Worm (Caenorhabditis elegans) whole organism, late embryonic: ENCODE results near the gene C04E7.5.

ENCODE experiments used
- K02D7.2 ChIP-seq: sonication (generic microtip); optimal IDR thresholded peaks from 2 replicates; lab custom pipeline; 2017; ENCODE audit warnings: mild to moderate bottlenecking, missing genetic modification characterization, missing compliant biosample characterization
- K09A11.1 ChIP-seq: sonication (generic microtip); optimal IDR thresholded peaks from 2 replicates; lab custom pipeline; 2017; ENCODE audit warnings: antibody characterized with exemption, mild to moderate bottlenecking, missing genetic modification characterization, missing compliant biosample characterization; ENCODE audit not compliant: insufficient read depth
- T23F11.4 ChIP-seq: fragments of 200-800 bp; sonication (Bioruptor generic); optimal IDR thresholded peaks from 2 replicates; lab custom pipeline; 2018; ENCODE audit warnings: mild to moderate bottlenecking, missing genetic modification characterization, missing compliant biosample characterization
- Y22D7AL.16 ChIP-seq: sonication (generic microtip); optimal IDR thresholded peaks from 2 replicates; lab custom pipeline; 2016; ENCODE audit warnings: missing genetic modification characterization, missing compliant biosample characterization
- ahr-1 ChIP-seq: sonication (generic microtip); optimal IDR thresholded peaks from 2 replicates; lab custom pipeline; 2016; ENCODE audit warnings: missing genetic modification characterization, missing compliant biosample characterization
- ama-1 ChIP-seq: fragments of 150-350 bp; optimal IDR thresholded peaks from 2 replicates; lab custom pipeline; 2014
- ceh-14 ChIP-seq: sonication (generic microtip); optimal IDR thresholded peaks from 2 replicates; lab custom pipeline; 2016; ENCODE audit warnings: missing genotype, missing genetic modification characterization, missing compliant biosample characterization
- ceh-19 ChIP-seq: fragments of 200-800 bp; sonication (Bioruptor generic); optimal IDR thresholded peaks from 2 replicates; lab custom pipeline; 2018; ENCODE audit warnings: mild to moderate bottlenecking, missing genetic modification characterization, missing compliant biosample characterization
- ceh-22 ChIP-seq: sonication (generic microtip); optimal IDR thresholded peaks from 2 replicates; lab custom pipeline; 2017; ENCODE audit warnings: missing biosample characterization, missing genetic modification characterization
- ceh-31 ChIP-seq: sonication (generic microtip); optimal IDR thresholded peaks from 2 replicates; lab custom pipeline; 2016; ENCODE audit warnings: missing genetic modification characterization, missing compliant biosample characterization
- ceh-45 ChIP-seq: fragments of 200-800 bp; sonication (Bioruptor generic); IDR thresholded peaks from 2 replicates; pipeline ENCODE4 v1.3.6; 2022; ENCODE audit warnings: missing genetic modification reagents, missing genetic modification characterization, missing compliant biosample characterization
- ceh-48 ChIP-seq: sonication (generic microtip); optimal IDR thresholded peaks from 2 replicates; lab custom pipeline; 2016; ENCODE audit warnings: missing genetic modification characterization, inconsistent platforms, missing compliant biosample characterization
- ceh-6 ChIP-seq: fragments of 200-800 bp; sonication (Bioruptor generic); optimal IDR thresholded peaks from 2 replicates; lab custom pipeline; 2018; ENCODE audit warnings: mild to moderate bottlenecking, missing genetic modification characterization, missing compliant biosample characterization
- ceh-9 ChIP-seq: sonication (generic microtip); optimal IDR thresholded peaks from 2 replicates; lab custom pipeline; 2016; ENCODE audit warnings: mild to moderate bottlenecking, missing genetic modification characterization, inconsistent platforms, missing compliant biosample characterization
- che-1 ChIP-seq: sonication (generic microtip); optimal IDR thresholded peaks from 2 replicates; lab custom pipeline; 2016; ENCODE audit warnings: mild to moderate bottlenecking, missing genetic modification characterization, missing compliant biosample characterization
- dmd-4 ChIP-seq: sonication (generic microtip); optimal IDR thresholded peaks from 2 replicates; lab custom pipeline; 2016; ENCODE audit warnings: borderline replicate concordance, missing genetic modification characterization, missing compliant biosample characterization
- dve-1 ChIP-seq: sonication (generic microtip); optimal IDR thresholded peaks from 2 replicates; lab custom pipeline; 2017; ENCODE audit warnings: antibody characterized with exemption, mild to moderate bottlenecking, missing genetic modification characterization, missing compliant biosample characterization
- elt-2 ChIP-seq: sonication (generic microtip); optimal IDR thresholded peaks from 2 replicates; lab custom pipeline; 2016; ENCODE audit warnings: missing genetic modification reagents, missing genetic modification characterization, missing compliant biosample characterization
- elt-4 ChIP-seq: sonication (generic microtip); optimal IDR thresholded peaks from 2 replicates; lab custom pipeline; 2016; ENCODE audit warnings: missing genetic modification characterization, missing compliant biosample characterization
- ets-4 ChIP-seq: sonication (generic microtip); optimal IDR thresholded peaks from 2 replicates; lab custom pipeline; 2016; ENCODE audit warnings: missing genetic modification characterization, missing compliant biosample characterization
- eyg-1 ChIP-seq: sonication (generic microtip); optimal IDR thresholded peaks from 2 replicates; lab custom pipeline; 2016; ENCODE audit warnings: missing genotype, missing genetic modification characterization, missing compliant biosample characterization
- fkh-10 ChIP-seq: fragments of 150-350 bp; optimal IDR thresholded peaks from 2 replicates; lab custom pipeline; 2014; ENCODE audit warnings: missing biosample characterization, missing genetic modification reagents, missing genetic modification characterization
- fkh-6 ChIP-seq: sonication (generic microtip); optimal IDR thresholded peaks from 2 replicates; lab custom pipeline; 2016; ENCODE audit warnings: missing genetic modification characterization, missing compliant biosample characterization
- gmeb-2 ChIP-seq: sonication (generic microtip); optimal IDR thresholded peaks from 2 replicates; lab custom pipeline; 2016; ENCODE audit warnings: missing genetic modification characterization, inconsistent platforms, missing compliant biosample characterization
- hlh-15 ChIP-seq: sonication (generic microtip); optimal IDR thresholded peaks from 2 replicates; lab custom pipeline; 2016; ENCODE audit warnings: missing genetic modification characterization, missing compliant biosample characterization
- hlh-30 ChIP-seq: sonication (generic microtip); optimal IDR thresholded peaks from 2 replicates; lab custom pipeline; 2017; ENCODE audit warnings: antibody characterized with exemption, missing genetic modification characterization, missing compliant biosample characterization; ENCODE audit not compliant: insufficient read depth
- hlh-6 ChIP-seq: sonication (generic microtip); optimal IDR thresholded peaks from 2 replicates; lab custom pipeline; 2016; ENCODE audit warnings: missing genotype, missing genetic modification characterization, missing compliant biosample characterization
- hlh-8 ChIP-seq: sonication (generic microtip); optimal IDR thresholded peaks from 2 replicates; lab custom pipeline; 2016; ENCODE audit warnings: missing genotype, missing genetic modification characterization, missing compliant biosample characterization
- lim-6 ChIP-seq: sonication (generic microtip); optimal IDR thresholded peaks from 2 replicates; lab custom pipeline; 2016; ENCODE audit warnings: missing genetic modification characterization, missing compliant biosample characterization
- lin-11 ChIP-seq: fragments of 200-800 bp; sonication (Bioruptor generic); optimal IDR thresholded peaks from 2 replicates; lab custom pipeline; 2018; ENCODE audit warnings: mild to moderate bottlenecking, missing genetic modification characterization, missing compliant biosample characterization
- madf-2 ChIP-seq: sonication (generic microtip); optimal IDR thresholded peaks from 2 replicates; lab custom pipeline; 2017; ENCODE audit warnings: missing genetic modification characterization, missing compliant biosample characterization
- nfya-1 ChIP-seq: sonication (generic microtip); optimal IDR thresholded peaks from 2 replicates; lab custom pipeline; 2017; ENCODE audit warnings: missing genetic modification characterization, mild to moderate bottlenecking, missing compliant biosample characterization, antibody characterized with exemption, moderate library complexity
- npax-4 ChIP-seq: sonication (generic microtip); optimal IDR thresholded peaks from 2 replicates; lab custom pipeline; 2016; ENCODE audit warnings: missing genetic modification characterization, missing compliant biosample characterization
- pag-3 ChIP-seq: sonication (generic microtip); optimal IDR thresholded peaks from 2 replicates; lab custom pipeline; 2016; ENCODE audit warnings: missing compliant biosample characterization, missing genetic modification characterization, borderline replicate concordance
- pat-9 ChIP-seq: fragments of 200-800 bp; sonication (Bioruptor generic); optimal IDR thresholded peaks from 2 replicates; lab custom pipeline; 2018; ENCODE audit warnings: mild to moderate bottlenecking, missing genetic modification characterization, moderate library complexity, missing compliant biosample characterization
- pax-1 ChIP-seq: fragments of 150-350 bp; optimal IDR thresholded peaks from 2 replicates; lab custom pipeline; 2014; ENCODE audit warnings: missing biosample characterization, missing genetic modification characterization
- pha-2 ChIP-seq: sonication (generic microtip); optimal IDR thresholded peaks from 2 replicates; lab custom pipeline; 2017; ENCODE audit warnings: mild to moderate bottlenecking, missing genetic modification characterization, missing compliant biosample characterization
- pqm-1 ChIP-seq: sonication (generic microtip); optimal IDR thresholded peaks from 2 replicates; lab custom pipeline; 2016; ENCODE audit warnings: missing genetic modification characterization, missing compliant biosample characterization
- rnt-1 ChIP-seq: sonication (generic microtip); optimal IDR thresholded peaks from 2 replicates; lab custom pipeline; 2016; ENCODE audit warnings: missing genetic modification characterization, missing compliant biosample characterization
- sdc-2 ChIP-seq: sonication (generic microtip); optimal IDR thresholded peaks from 2 replicates; lab custom pipeline; 2016; ENCODE audit warnings: missing genotype, missing genetic modification characterization, missing compliant biosample characterization
- sox-2 ChIP-seq: fragments of 200-800 bp; sonication (Bioruptor generic); IDR thresholded peaks from 2 replicates; pipeline ENCODE4 v1.3.6; 2022; ENCODE audit warnings: missing genetic modification reagents, missing genetic modification characterization, missing compliant biosample characterization
- sox-4 ChIP-seq: sonication (generic microtip); optimal IDR thresholded peaks from 2 replicates; lab custom pipeline; 2017; ENCODE audit warnings: mild to moderate bottlenecking, missing genetic modification characterization, inconsistent platforms, missing compliant biosample characterization
- syd-9 ChIP-seq: sonication (generic microtip); optimal IDR thresholded peaks from 2 replicates; lab custom pipeline; 2016; ENCODE audit warnings: mild to moderate bottlenecking, missing genetic modification characterization, moderate library complexity, missing compliant biosample characterization
- tbx-2 ChIP-seq: sonication (generic microtip); optimal IDR thresholded peaks from 2 replicates; lab custom pipeline; 2016; ENCODE audit warnings: missing genetic modification characterization, missing compliant biosample characterization
- tbx-7 ChIP-seq: sonication (generic microtip); optimal IDR thresholded peaks from 2 replicates; lab custom pipeline; 2016; ENCODE audit warnings: missing genotype, missing genetic modification characterization, missing compliant biosample characterization
- ttx-3 ChIP-seq: sonication (generic microtip); optimal IDR thresholded peaks from 2 replicates; lab custom pipeline; 2016; ENCODE audit warnings: missing genetic modification reagents, missing genetic modification characterization, missing compliant biosample characterization
- unc-3 ChIP-seq, 2 experiments: fragments of 200-800 bp in 1 of 2; sonication (Bioruptor generic) in 1 of 2; sonication (generic microtip) in 1 of 2; conservative IDR thresholded peaks in 1 of 2; optimal IDR thresholded peaks in 1 of 2; 2 replicates each; pipeline versions ENCODE4 v1.3.6 to Lab custom; 2016 to 2022; ENCODE audit warnings: missing compliant biosample characterization in 2 of 2, missing genetic modification characterization in 2 of 2, missing genetic modification reagents in 1 of 2
- unc-42 ChIP-seq: sonication (generic microtip); optimal IDR thresholded peaks from 2 replicates; lab custom pipeline; 2016; ENCODE audit warnings: missing genotype, missing genetic modification characterization, missing compliant biosample characterization
- unc-55 ChIP-seq: sonication (generic microtip); optimal IDR thresholded peaks from 2 replicates; lab custom pipeline; 2017; ENCODE audit warnings: missing biosample characterization, missing genetic modification reagents, missing genetic modification characterization
- unc-86 ChIP-seq: sonication (generic microtip); optimal IDR thresholded peaks from 2 replicates; lab custom pipeline; 2016; ENCODE audit warnings: missing genetic modification characterization, missing compliant biosample characterization
- zip-5 ChIP-seq: sonication (generic microtip); optimal IDR thresholded peaks from 2 replicates; lab custom pipeline; 2016; ENCODE audit warnings: missing genetic modification characterization, missing compliant biosample characterization
- ztf-16 ChIP-seq: sonication (generic microtip); optimal IDR thresholded peaks from 2 replicates; lab custom pipeline; 2017; ENCODE audit warnings: missing genetic modification characterization, missing compliant biosample characterization

C04E7.5 gene

DNA sequence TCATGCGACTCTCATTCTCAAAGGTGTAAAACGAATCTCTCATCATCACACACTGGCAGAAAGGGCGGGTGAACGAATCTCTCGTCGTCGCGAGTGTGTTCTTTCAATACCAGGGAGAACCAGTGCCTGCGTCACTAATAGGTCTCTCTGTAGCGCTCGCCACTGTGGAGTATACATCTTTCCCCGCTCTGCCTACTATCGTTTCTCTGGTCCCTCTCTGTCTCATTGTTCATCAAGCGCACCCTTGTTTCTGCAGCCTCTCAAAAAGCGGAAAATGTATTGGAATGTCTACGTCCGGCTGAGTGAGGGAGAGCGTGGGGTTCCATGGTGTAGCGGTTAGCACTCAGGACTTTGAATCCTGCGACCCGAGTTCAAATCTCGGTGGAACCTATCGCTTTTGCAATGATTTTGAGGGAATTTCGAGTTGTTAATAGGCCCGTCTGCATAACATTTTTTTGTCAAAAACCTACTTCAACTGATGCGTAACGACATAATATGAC is 49.5 kb downstream of the C04E7.5 start:
- TF ChIP-seq ceh-19 (GFP tag; lab: Kevin White, UChicago) (peak; percentile 89), lim-6 (tag; lab: Kevin White, UChicago) (peak; percentile 36), unc-3 (GFP tag; conservative IDR thresholded peaks at IDR 0.05; lab: Robert Waterston, UW) (peak; percentile 86), unc-3 (tag; optimal IDR thresholded peaks at IDR 0.05; lab: Kevin White, UChicago) (peak; percentile 75), zip-5 (tag; lab: Kevin White, UChicago) (peak; percentile 55), nfya-1 (tag; lab: Kevin White, UChicago) (peak; percentile 84), ztf-16 (tag; lab: Kevin White, UChicago) (peak; percentile 84), unc-86 (peak; percentile 87), tbx-2 (tag; lab: Kevin White, UChicago) (peak; percentile 86), ama-1 (lab: Kevin White, UChicago) (no peak), fkh-6 (peak; percentile 88), K09A11.1 (peak; percentile 81), madf-2 (tag; lab: Kevin White, UChicago) (peak; percentile 92), ceh-14 (tag; lab: Kevin White, UChicago) (peak; percentile 85), eyg-1 (peak; percentile 96), sdc-2 (tag; lab: Kevin White, UChicago) (peak; percentile 98), elt-4 (no peak), ceh-31 (tag; lab: Kevin White, UChicago) (peak; percentile 95), rnt-1 (peak; percentile 91), lin-11 (tag; lab: Kevin White, UChicago) (peak; percentile 84), ceh-48 (tag; lab: Kevin White, UChicago) (peak; percentile 65), ceh-6 (GFP tag; lab: Kevin White, UChicago) (peak; percentile 89), ttx-3 (tag; lab: Kevin White, UChicago) (peak; percentile 79), pax-1 (tag; lab: Kevin White, UChicago) (no peak), dmd-4 (peak; percentile 87), npax-4 (tag; lab: Kevin White, UChicago) (peak; percentile 72), gmeb-2 (peak; percentile 87), sox-2 (peak; percentile 56; the same call in 1 of the 2 replicates), pat-9 (peak; percentile 87), pha-2 (tag; lab: Kevin White, UChicago) (peak; percentile 89), hlh-6 (tag; lab: Kevin White, UChicago) (peak; percentile 92), pqm-1 (tag; lab: Kevin White, UChicago) (peak; percentile 35), ceh-22 (tag; lab: Kevin White, UChicago) (peak; percentile 85), dve-1 (tag; lab: Kevin White, UChicago) (peak; percentile 73), Y22D7AL.16 (tag; lab: Kevin White, UChicago) (peak; percentile 75), fkh-10 (peak; percentile 65), ceh-45 (GFP tag; lab: Robert Waterston, UW) (peak; percentile 64), elt-2 (tag; lab: Kevin White, UChicago) (peak; percentile 93), unc-55 (GFP tag; lab: Kevin White, UChicago) (peak; percentile 1), che-1 (tag; lab: Kevin White, UChicago) (peak; percentile 83), hlh-15 (peak; percentile 60), T23F11.4 (peak; percentile 77), K02D7.2 (tag; lab: Kevin White, UChicago) (peak; percentile 59), sox-4 (tag; lab: Kevin White, UChicago) (peak; percentile 86), hlh-8 (peak; percentile 79), ets-4 (tag; lab: Kevin White, UChicago) (peak; percentile 57), syd-9 (tag; lab: Kevin White, UChicago) (peak; percentile 90), ceh-9 (tag; lab: Kevin White, UChicago) (peak; percentile 79), hlh-30 (tag; lab: Kevin White, UChicago) (peak; percentile 39), unc-42 (tag; lab: Kevin White, UChicago) (peak; percentile 76), pag-3 (tag; lab: Kevin White, UChicago) (peak; percentile 72), tbx-7 (tag; lab: Kevin White, UChicago) (peak; percentile 43), ahr-1 (peak; percentile 67)
